Worm (Caenorhabditis elegans): ENCODE data around the gene C16C10.4.

The C16C10.4 gene

ce11 chrIII:4196301-4196987 lies 25.3 kb downstream of the C16C10.4 start (continued):
- TF ChIP-seq mab-5 (tag; optimal IDR thresholded peaks at IDR 0.05) (peak; percentile 44), Y55F3AM.14 (GFP tag; optimal IDR thresholded peaks at IDR 0.05) (no peak), crh-2 (tag; optimal IDR thresholded peaks at IDR 0.05) (peak; percentile 77), nhr-6 (tag; optimal IDR thresholded peaks at IDR 0.05) (no peak), nhr-237 (tag; optimal IDR thresholded peaks at IDR 0.05) (no peak), nhr-77 (tag; optimal IDR thresholded peaks at IDR 0.05) (no peak), sem-4 (tag; optimal IDR thresholded peaks at IDR 0.05) (no peak), lin-11 (tag; optimal IDR thresholded peaks at IDR 0.05) (peak; percentile 47), lsy-2 (tag; optimal IDR thresholded peaks at IDR 0.05) (peak; percentile 28 to 80), C34F6.9 (tag; optimal IDR thresholded peaks at IDR 0.05) (peak; percentile 89), mbf-1 (tag; optimal IDR thresholded peaks at IDR 0.05) (no peak), nhr-25 (tag; optimal IDR thresholded peaks at IDR 0.05) (no peak), unc-55 (GFP tag; optimal IDR thresholded peaks at IDR 0.05) (peak; percentile 88), ZK546.5 (tag; optimal IDR thresholded peaks at IDR 0.05) (no peak), nhr-11 (tag; optimal IDR thresholded peaks at IDR 0.05) (no peak), egl-27 (tag; optimal IDR thresholded peaks at IDR 0.05) (no peak), snpc-4 (tag; optimal IDR thresholded peaks at IDR 0.05) (no peak), aly-2 (tag; optimal IDR thresholded peaks at IDR 0.05) (no peak), nhr-10 (tag; optimal IDR thresholded peaks at IDR 0.05) (no peak), lin-39 (tag; optimal IDR thresholded peaks at IDR 0.05) (no peak), lin-13 (GFP tag; optimal IDR thresholded peaks at IDR 0.05) (peak; percentile 46)

- TF ChIP-seq ceh-16 (tag; optimal IDR thresholded peaks at IDR 0.05) (no peak), elt-1 (tag; optimal IDR thresholded peaks at IDR 0.05) (no peak), nhr-12 (tag; optimal IDR thresholded peaks at IDR 0.05) (no peak), C34F6.9 (tag; optimal IDR thresholded peaks at IDR 0.05) (no peak), mdl-1 (tag; optimal IDR thresholded peaks at IDR 0.05) (no peak), fos-1 (tag; optimal IDR thresholded peaks at IDR 0.05) (no peak), ama-1 (optimal IDR thresholded peaks at IDR 0.05) (no peak)
Observed at ce11 chrIII:4196988-4197384, 25.9 kb downstream of the C16C10.4 start, which contains the start of gene asd-1. asd-1 (plus strand) TSS chrIII:4197285.

- TF ChIP-seq dmd-4 (tag; optimal IDR thresholded peaks at IDR 0.05) (no peak), F13H6.1 (tag; optimal IDR thresholded peaks at IDR 0.05) (no peak), nhr-129 (tag; optimal IDR thresholded peaks at IDR 0.05) (no peak), mab-5 (tag; optimal IDR thresholded peaks at IDR 0.05) (no peak), unc-55 (GFP tag; optimal IDR thresholded peaks at IDR 0.05) (peak; percentile 86), fos-1 (tag; optimal IDR thresholded peaks at IDR 0.05) (peak; percentile 12), unc-62 (GFP tag; optimal IDR thresholded peaks at IDR 0.05) (no peak), nhr-237 (tag; optimal IDR thresholded peaks at IDR 0.05) (no peak), gmeb-1 (tag; optimal IDR thresholded peaks at IDR 0.05) (peak; percentile 6), sma-9 (GFP tag; optimal IDR thresholded peaks at IDR 0.05) (no peak), sma-9 (tag; optimal IDR thresholded peaks at IDR 0.05) (no peak), lsy-2 (tag; optimal IDR thresholded peaks at IDR 0.05) (peak in 1 of 2 experiments; percentile 61), nhr-21 (tag; optimal IDR thresholded peaks at IDR 0.05) (no peak), nhr-25 (tag; optimal IDR thresholded peaks at IDR 0.05) (peak; percentile 5), snpc-4 (tag; optimal IDR thresholded peaks at IDR 0.05) (no peak), peb-1 (tag; optimal IDR thresholded peaks at IDR 0.05) (no peak), sem-4 (tag; optimal IDR thresholded peaks at IDR 0.05) (no peak), C34F6.9 (tag; optimal IDR thresholded peaks at IDR 0.05) (peak; percentile 61), mdl-1 (tag; optimal IDR thresholded peaks at IDR 0.05) (no peak), lin-39 (tag; optimal IDR thresholded peaks at IDR 0.05) (no peak), nhr-77 (tag; optimal IDR thresholded peaks at IDR 0.05) (no peak), R02D3.7 (tag; optimal IDR thresholded peaks at IDR 0.05) (peak; percentile 55), elt-1 (tag; optimal IDR thresholded peaks at IDR 0.05) (no peak), blmp-1 (tag; optimal IDR thresholded peaks at IDR 0.05; ENCODE audit: insufficient read depth) (no peak), elt-3 (tag; optimal IDR thresholded peaks at IDR 0.05) (no peak), lin-13 (GFP tag; optimal IDR thresholded peaks at IDR 0.05) (no peak), crh-2 (tag; optimal IDR thresholded peaks at IDR 0.05) (peak; percentile 9), ceh-82 (tag; optimal IDR thresholded peaks at IDR 0.05) (no peak), ztf-1 (GFP tag; conservative IDR thresholded peaks at IDR 0.05) (no peak), nhr-12 (tag; optimal IDR thresholded peaks at IDR 0.05) (no peak), Y55F3AM.14 (GFP tag; optimal IDR thresholded peaks at IDR 0.05) (no peak), nhr-10 (tag; optimal IDR thresholded peaks at IDR 0.05) (no peak), ztf-4 (tag; optimal IDR thresholded peaks at IDR 0.05) (no peak), aly-2 (tag; optimal IDR thresholded peaks at IDR 0.05) (no peak)
Observed at ce11 chrIII:4204072-4204471, 32.9 kb downstream of the C16C10.4 start, which contains the start of the genes pelo-1 and R74.7. pelo-1 (minus strand) TSS chrIII:4204222. R74.7 (plus strand) TSS chrIII:4204429.
